Worm (Caenorhabditis elegans) whole organism, late embryonic: ENCODE results near the gene gst-30.

Experiments
- ama-1 ChIP-seq: fragments of 150-350 bp; optimal IDR thresholded peaks from 2 replicates; lab custom pipeline; 2014
- ceh-24 ChIP-seq: sonication (generic microtip); optimal IDR thresholded peaks from 2 replicates; lab custom pipeline; 2016; ENCODE audit warnings: mild to moderate bottlenecking, missing genetic modification characterization, missing compliant biosample characterization
- ceh-31 ChIP-seq: sonication (generic microtip); optimal IDR thresholded peaks from 2 replicates; lab custom pipeline; 2016; ENCODE audit warnings: missing genetic modification characterization, missing compliant biosample characterization
- dmd-4 ChIP-seq: sonication (generic microtip); optimal IDR thresholded peaks from 2 replicates; lab custom pipeline; 2016; ENCODE audit warnings: borderline replicate concordance, missing genetic modification characterization, missing compliant biosample characterization
- ets-4 ChIP-seq: sonication (generic microtip); optimal IDR thresholded peaks from 2 replicates; lab custom pipeline; 2016; ENCODE audit warnings: missing genetic modification characterization, missing compliant biosample characterization
- mec-3 ChIP-seq: sonication (generic microtip); optimal IDR thresholded peaks from 2 replicates; lab custom pipeline; 2016; ENCODE audit warnings: borderline replicate concordance, missing genetic modification characterization, missing compliant biosample characterization
- nfya-1 ChIP-seq: sonication (generic microtip); optimal IDR thresholded peaks from 2 replicates; lab custom pipeline; 2017; ENCODE audit warnings: missing genetic modification characterization, mild to moderate bottlenecking, missing compliant biosample characterization, antibody characterized with exemption, moderate library complexity
- nhr-11 ChIP-seq: fragments of 150-350 bp; optimal IDR thresholded peaks from 2 replicates; lab custom pipeline; 2014; ENCODE audit warnings: missing biosample characterization, missing genetic modification characterization
- pag-3 ChIP-seq: sonication (generic microtip); optimal IDR thresholded peaks from 2 replicates; lab custom pipeline; 2016; ENCODE audit warnings: missing compliant biosample characterization, missing genetic modification characterization, borderline replicate concordance
- pha-4 ChIP-seq: fragments of 150-350 bp; optimal IDR thresholded peaks from 2 replicates; lab custom pipeline; 2018; ENCODE audit warnings: missing biosample characterization, missing genetic modification reagents, missing genetic modification characterization
- pqm-1 ChIP-seq: sonication (generic microtip); optimal IDR thresholded peaks from 2 replicates; lab custom pipeline; 2016; ENCODE audit warnings: missing genetic modification characterization, missing compliant biosample characterization
- ref-2 ChIP-seq: sonication (generic microtip); optimal IDR thresholded peaks from 2 replicates; lab custom pipeline; 2016; ENCODE audit warnings: missing genetic modification characterization, missing compliant biosample characterization
- unc-3 ChIP-seq, 2 experiments: fragments of 200-800 bp in 1 of 2; sonication (Bioruptor generic) in 1 of 2; sonication (generic microtip) in 1 of 2; conservative IDR thresholded peaks in 1 of 2; optimal IDR thresholded peaks in 1 of 2; 2 replicates each; pipeline versions ENCODE4 v1.3.6 to Lab custom; 2016 to 2022; ENCODE audit warnings: missing compliant biosample characterization in 2 of 2, missing genetic modification characterization in 2 of 2, missing genetic modification reagents in 1 of 2

- TF ChIP-seq pha-4 (tag; lab: Kevin White, UChicago) (no peak), ets-4 (tag; lab: Kevin White, UChicago) (no peak), pqm-1 (tag; lab: Kevin White, UChicago) (no peak), nhr-11 (no peak), mec-3 (tag; lab: Kevin White, UChicago) (no peak), ceh-24 (tag; lab: Kevin White, UChicago) (no peak), ref-2 (tag; lab: Kevin White, UChicago) (no peak), nfya-1 (tag; lab: Kevin White, UChicago) (no peak), pag-3 (tag; lab: Kevin White, UChicago) (no peak), ama-1 (lab: Kevin White, UChicago) (no peak), ceh-31 (tag; lab: Kevin White, UChicago) (no peak), unc-3 (GFP tag; conservative IDR thresholded peaks at IDR 0.05; lab: Robert Waterston, UW) (no peak), unc-3 (tag; optimal IDR thresholded peaks at IDR 0.05; lab: Kevin White, UChicago) (no peak), dmd-4 (no peak)
These were observed 6.8 kb upstream of the gst-30 start, which contains the start of gene ZK546.19 for ce11 chrII:4941541-4942206.
